Worm (Caenorhabditis elegans): Measurements from ENCODE around the gene nhr-232.

ce11 chrV:10289743-10290142, 33.8 kb downstream of the nhr-232 start, which contains the start of gene B0024.15:
- TF ChIP-seq him-1 (tag; optimal IDR thresholded peaks at IDR 0.05): no peak
- no peak for TF ChIP-seq W03F9.2 (tag; optimal IDR thresholded peaks at IDR 0.05)
